Fruit fly (Drosophila melanogaster): ENCODE data around the gene msk.

msk gene

DNA sequence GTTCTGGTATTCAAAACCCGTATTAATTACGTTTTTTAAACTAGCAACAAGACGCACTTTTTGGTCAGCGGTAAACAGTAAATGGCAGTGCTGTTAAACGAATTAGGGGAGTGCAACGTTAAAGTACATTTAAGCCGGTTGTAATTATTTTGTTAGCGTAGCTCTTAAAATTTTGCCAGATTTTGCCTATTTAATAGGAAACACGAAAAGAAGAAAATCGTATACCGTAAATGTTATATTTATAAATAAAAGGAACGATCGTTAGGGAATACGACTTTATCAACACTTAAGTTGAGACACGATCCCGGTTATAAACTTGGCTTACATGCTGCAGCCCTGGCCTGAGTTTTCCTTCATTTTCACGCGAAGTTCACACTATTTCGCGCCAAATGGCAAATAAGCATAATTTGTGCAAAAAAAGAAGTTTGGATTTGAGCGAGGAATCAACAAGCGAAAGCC is 21.5 kb downstream of the msk start, which contains the start of the genes Setx and mus301 (continued):
- TF ChIP-seq CG8281 (tag; optimal IDR thresholded peaks at IDR 0.05) (no peak), cwo (GFP tag; optimal IDR thresholded peaks at IDR 0.05) (peak; percentile 46), CG8478 (optimal IDR thresholded peaks at IDR 0.05) (no peak), so (GFP tag; IDR thresholded peaks at IDR 0.05) (no peak; the same call in 2 of the 3 replicates), Nf-YB (GFP tag; optimal IDR thresholded peaks at IDR 0.05) (peak; percentile 30), vvl (GFP tag; IDR thresholded peaks at IDR 0.05) (peak; percentile 81), corto (GFP tag; optimal IDR thresholded peaks at IDR 0.05) (peak; percentile 11), gsb (GFP tag; IDR thresholded peaks at IDR 0.05) (peak; percentile 59; the same call in 1 of the 2 replicates), chn (GFP tag; optimal IDR thresholded peaks at IDR 0.05) (peak; percentile 90), ken (GFP tag; IDR thresholded peaks at IDR 0.05) (peak; percentile 70; the same call in 1 of the 3 replicates), CG10979 (tag; optimal IDR thresholded peaks at IDR 0.05) (peak; percentile 69), CG2889 (GFP tag; IDR thresholded peaks at IDR 0.05) (peak; percentile 44; the same call in 1 of the 3 replicates), CG6654 (GFP tag; optimal IDR thresholded peaks at IDR 0.05) (no peak), CG31365 (tag; optimal IDR thresholded peaks at IDR 0.05) (no peak), bsh (GFP tag; optimal IDR thresholded peaks at IDR 0.05) (peak in 1 of 2 experiments; percentile 71), Usf (GFP tag; optimal IDR thresholded peaks at IDR 0.05) (peak; percentile 52), mld (GFP tag; IDR thresholded peaks at IDR 0.05; ENCODE audit: partially characterized antibody) (no peak), sna (GFP tag; IDR thresholded peaks at IDR 0.05; ENCODE audit: partially characterized antibody) (no peak), Hey (tag; optimal IDR thresholded peaks at IDR 0.05) (no peak), zen (tag; optimal IDR thresholded peaks at IDR 0.05) (peak; percentile 88), CG32772 (GFP tag; IDR thresholded peaks at IDR 0.05) (peak; percentile 66), CG2202 (tag; optimal IDR thresholded peaks at IDR 0.05) (peak; percentile 49), al (GFP tag; IDR thresholded peaks at IDR 0.05) (peak; percentile 60), sens (GFP tag) (peak; percentile 96), CG8944 (GFP tag; optimal IDR thresholded peaks at IDR 0.05) (peak; percentile 82), CG14050 (GFP tag; IDR thresholded peaks at IDR 0.05) (0 out of 3 replicates have a peak, but pooled peaks have one; percentile 10), eve (GFP tag; optimal IDR thresholded peaks at IDR 0.05) (no peak), btn (GFP tag; optimal IDR thresholded peaks at IDR 0.05) (peak; percentile 58), repo (GFP tag; optimal IDR thresholded peaks at IDR 0.05) (peak; percentile 58), CG31388 (GFP tag; optimal IDR thresholded peaks at IDR 0.05) (peak; percentile 55), CG11093 (GFP tag; IDR thresholded peaks at IDR 0.05) (peak; percentile 48; the same call in 1 of the 3 replicates), cg (GFP tag; optimal IDR thresholded peaks at IDR 0.05) (no peak), E2f2 (GFP tag; IDR thresholded peaks at IDR 0.05) (peak; percentile 91), CG10462 (GFP tag; optimal IDR thresholded peaks at IDR 0.05) (peak; percentile 69), CG8290 (GFP tag; optimal IDR thresholded peaks at IDR 0.05) (peak; percentile 83), CG8290 (tag; optimal IDR thresholded peaks at IDR 0.05) (no peak), CG4328 (GFP tag; optimal IDR thresholded peaks at IDR 0.05) (peak; percentile 37), prd (optimal IDR thresholded peaks at IDR 0.05) (no peak), prd (GFP tag; IDR thresholded peaks at IDR 0.05) (peak; percentile 84), pros (GFP tag; optimal IDR thresholded peaks at IDR 0.05) (no peak), croc (GFP tag; conservative IDR thresholded peaks at IDR 0.05) (peak; percentile 37; the same call in 2 of the 3 replicates), CG10209 (GFP tag; optimal IDR thresholded peaks at IDR 0.05) (peak; percentile 79), bigmax (GFP tag; optimal IDR thresholded peaks at IDR 0.05) (no peak), H2.0 (GFP tag; IDR thresholded peaks at IDR 0.05) (peak; percentile 62), HLH54F (GFP tag; optimal IDR thresholded peaks at IDR 0.05) (peak; percentile 88), wek (GFP tag; optimal IDR thresholded peaks at IDR 0.05) (no peak), CG8388 (GFP tag; optimal IDR thresholded peaks at IDR 0.05) (peak; percentile 51), bcd (GFP tag; optimal IDR thresholded peaks at IDR 0.05) (peak; percentile 81), Fer3 (tag; optimal IDR thresholded peaks at IDR 0.05) (peak; percentile 70), CG4730 (GFP tag; IDR thresholded peaks at IDR 0.05) (peak; percentile 36; the same call in 1 of the 2 replicates), zf30C (GFP tag; optimal IDR thresholded peaks at IDR 0.05) (no peak)

Measured in whole organism, embryonic.